Worm (Caenorhabditis elegans): ENCODE data around the gene F55F3.4.

Gene F55F3.4

DNA sequence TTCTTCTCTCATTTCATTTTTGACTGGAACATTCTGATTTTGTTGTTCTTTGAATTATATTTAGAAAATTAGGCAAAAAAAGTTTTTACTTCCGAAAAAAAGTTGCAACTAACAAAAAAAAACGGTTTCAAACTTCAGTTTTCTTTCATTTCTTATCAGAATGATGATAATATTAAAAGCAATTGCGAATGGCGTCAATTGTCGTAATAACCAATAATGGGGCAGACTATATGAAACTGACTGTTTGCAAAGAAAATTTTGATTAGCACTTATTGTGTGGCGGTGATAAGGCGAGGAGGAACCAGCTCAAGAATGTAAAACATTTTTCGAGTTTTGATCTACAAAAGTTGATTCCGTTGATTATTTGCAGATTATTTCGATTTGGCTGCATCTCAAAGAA, 12.6 kb upstream of the F55F3.4 start (continued):
- TF ChIP-seq zip-2 (tag; optimal IDR thresholded peaks at IDR 0.05) (no peak), Y48G9A.11 (GFP tag; IDR thresholded peaks at IDR 0.05) (no peak), F44E2.7 (GFP tag; IDR thresholded peaks at IDR 0.05) (no peak), nhr-76 (tag; optimal IDR thresholded peaks at IDR 0.05) (no peak), nhr-77 (tag; optimal IDR thresholded peaks at IDR 0.05) (peak; percentile 71), spr-3 (GFP tag; optimal IDR thresholded peaks at IDR 0.05) (no peak), egl-27 (tag; optimal IDR thresholded peaks at IDR 0.05) (no peak), nhr-111 (GFP tag; optimal IDR thresholded peaks at IDR 0.05) (no peak), hlh-11 (tag; optimal IDR thresholded peaks at IDR 0.05) (peak; percentile 55), dpl-1 (GFP tag; optimal IDR thresholded peaks at IDR 0.05) (no peak), mxl-3 (GFP tag; optimal IDR thresholded peaks at IDR 0.05) (no peak), spr-1 (tag; optimal IDR thresholded peaks at IDR 0.05) (no peak), daf-19 (GFP tag; conservative IDR thresholded peaks at IDR 0.05) (no peak), nhr-25 (tag; optimal IDR thresholded peaks at IDR 0.05; ENCODE audit: borderline replicate concordance, insufficient read depth) (no peak), mes-2 (tag; optimal IDR thresholded peaks at IDR 0.05; ENCODE audit: poor library complexity, severe bottlenecking) (peak; percentile 27), unc-62 (GFP tag; optimal IDR thresholded peaks at IDR 0.05 in 1 of 2) (no peak), unc-62 (tag; optimal IDR thresholded peaks at IDR 0.05) (no peak), sdz-12 (GFP tag; optimal IDR thresholded peaks at IDR 0.05) (no peak)

DNA sequence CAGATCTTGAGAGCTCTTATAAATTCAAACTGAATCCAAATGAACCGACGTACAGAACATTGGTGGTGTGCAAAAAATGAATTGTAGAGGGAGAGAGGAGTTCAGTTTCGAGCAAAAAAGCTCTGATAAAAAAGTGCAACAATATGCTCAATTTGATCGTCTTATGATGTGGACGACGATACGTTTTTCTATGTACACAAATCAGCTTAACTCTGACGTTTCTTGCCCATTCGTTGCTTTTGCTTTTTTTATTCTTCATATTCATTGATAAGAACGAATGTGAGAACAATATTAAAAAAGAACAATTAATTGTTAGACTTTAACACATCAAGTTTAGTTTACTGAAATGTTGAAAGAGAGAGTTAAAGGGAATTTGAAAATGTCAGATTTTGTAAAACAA, 11.2 kb upstream of the F55F3.4 start:
- no peak for TF ChIP-seq nhr-48 (tag; optimal IDR thresholded peaks at IDR 0.05)
- TF ChIP-seq tra-1 (GFP tag; IDR thresholded peaks at IDR 0.05): no peak
- no peak for TF ChIP-seq hlh-30 (tag; optimal IDR thresholded peaks at IDR 0.05; ENCODE audit: insufficient read depth)
- no peak for TF ChIP-seq dmd-9 (GFP tag; IDR thresholded peaks at IDR 0.05)
- TF ChIP-seq ceh-28 (tag; optimal IDR thresholded peaks at IDR 0.05): no peak
- peak in 1 of 2 experiments; percentile 9 for TF ChIP-seq unc-62 (GFP tag; optimal IDR thresholded peaks at IDR 0.05 in 1 of 2)
- no peak for TF ChIP-seq unc-62 (tag; optimal IDR thresholded peaks at IDR 0.05)
- no peak for TF ChIP-seq daf-16 (GFP tag; optimal IDR thresholded peaks at IDR 0.05)
- TF ChIP-seq daf-16 (tag; optimal IDR thresholded peaks at IDR 0.05): no peak
- no peak for TF ChIP-seq ztf-7 (tag; optimal IDR thresholded peaks at IDR 0.05)
- TF ChIP-seq ceh-44 (GFP tag; IDR thresholded peaks at IDR 0.05): no peak
- TF ChIP-seq nhr-42 (GFP tag; IDR thresholded peaks at IDR 0.05): no peak
- no peak for TF ChIP-seq madf-9 (GFP tag; conservative IDR thresholded peaks at IDR 0.05)
- no peak for TF ChIP-seq nhr-76 (tag; optimal IDR thresholded peaks at IDR 0.05)
- TF ChIP-seq lim-7 (GFP tag; IDR thresholded peaks at IDR 0.05): no peak
- peak; percentile 76 for TF ChIP-seq dmd-6 (GFP tag; IDR thresholded peaks at IDR 0.05)
- peak; percentile 64 for TF ChIP-seq nhr-28 (tag; optimal IDR thresholded peaks at IDR 0.05)
- no peak for TF ChIP-seq daf-19 (GFP tag; conservative IDR thresholded peaks at IDR 0.05)
- no peak for TF ChIP-seq R02D3.7 (tag; optimal IDR thresholded peaks at IDR 0.05)
- no peak for TF ChIP-seq lin-29 (GFP tag; IDR thresholded peaks at IDR 0.05)
- TF ChIP-seq pqm-1 (tag; optimal IDR thresholded peaks at IDR 0.05): peak; percentile 62
- TF ChIP-seq nhr-10 (tag; optimal IDR thresholded peaks at IDR 0.05): no peak
- TF ChIP-seq dve-1 (tag; optimal IDR thresholded peaks at IDR 0.05; ENCODE audit: insufficient read depth): peak; percentile 25
- TF ChIP-seq lin-39 (tag; optimal IDR thresholded peaks at IDR 0.05): no peak
- no peak for TF ChIP-seq hif-1 (tag; optimal IDR thresholded peaks at IDR 0.05)
- TF ChIP-seq lin-38 (GFP tag; IDR thresholded peaks at IDR 0.05): no peak
- TF ChIP-seq F49E8.2 (tag; optimal IDR thresholded peaks at IDR 0.05; ENCODE audit: borderline replicate concordance): no peak
- TF ChIP-seq hmg-1.1 (GFP tag; IDR thresholded peaks at IDR 0.05): no peak
- peak; percentile 41 for TF ChIP-seq hlh-11 (tag; optimal IDR thresholded peaks at IDR 0.05)
